Fruit fly (Drosophila melanogaster) whole organism: ENCODE data around the gene sloth2.

Experiments used
- pan ChIP-seq: fragments of >200 bp; optimal IDR thresholded peaks from 2 replicates; lab custom pipeline; 2017
- psq ChIP-seq: fragments of >200 bp; optimal IDR thresholded peaks from 2 replicates; lab custom pipeline; 2017
- usp ChIP-seq: fragments of >200 bp; optimal IDR thresholded peaks from 2 replicates; lab custom pipeline; 2017; ENCODE audit warnings: missing biosample characterization, missing genetic modification characterization, mixed read lengths

dm6 chrX:7007693-7008092 lies 3.5 kb upstream of the sloth2 start:
- TF ChIP-seq psq (lab: Kevin White, UChicago), result no peak
- TF ChIP-seq usp (GFP tag; lab: Kevin White, UChicago), result no peak
- no peak for TF ChIP-seq pan (lab: Kevin White, UChicago)
